Worm (Caenorhabditis elegans): ENCODE data around the gene F28H7.3.

Gene F28H7.3

ce11 chrV:10702910-10703309 lies 47.7 kb downstream of the F28H7.3 start:
- TF ChIP-seq lin-39 (tag; optimal IDR thresholded peaks at IDR 0.05) (no peak), ceh-9 (tag; optimal IDR thresholded peaks at IDR 0.05) (no peak), ZK546.5 (tag; optimal IDR thresholded peaks at IDR 0.05) (no peak), elt-3 (tag; optimal IDR thresholded peaks at IDR 0.05) (no peak), ztf-4 (tag; optimal IDR thresholded peaks at IDR 0.05) (no peak), nhr-77 (tag; optimal IDR thresholded peaks at IDR 0.05) (no peak), sea-2 (GFP tag; optimal IDR thresholded peaks at IDR 0.05) (no peak)

ce11 chrV:10702249-10702648 lies 48.3 kb downstream of the F28H7.3 start, which contains the start of gene pph-1:
TSS of gene pph-1 (plus strand) at chrV:10702549.
- TF ChIP-seq nhr-237 (tag; optimal IDR thresholded peaks at IDR 0.05) (no peak), ceh-82 (tag; optimal IDR thresholded peaks at IDR 0.05) (no peak), hmg-11 (tag; optimal IDR thresholded peaks at IDR 0.05) (no peak), skn-1 (tag; optimal IDR thresholded peaks at IDR 0.05) (no peak), ceh-28 (tag; optimal IDR thresholded peaks at IDR 0.05) (no peak), nhr-25 (tag; optimal IDR thresholded peaks at IDR 0.05) (no peak), pha-4 (tag; optimal IDR thresholded peaks at IDR 0.05) (no peak), eor-1 (tag; optimal IDR thresholded peaks at IDR 0.05) (no peak), egl-5 (tag; optimal IDR thresholded peaks at IDR 0.05) (no peak), lin-15B (tag; optimal IDR thresholded peaks at IDR 0.05) (no peak), fos-1 (tag; optimal IDR thresholded peaks at IDR 0.05) (no peak)

Data from whole organism, L3 larva.